Worm (Caenorhabditis elegans) whole organism, late embryonic: ENCODE data around the gene apc-2.

ENCODE experiments used
- C38D4.7 ChIP-seq: fragments of 200-800 bp; sonication (Bioruptor generic); optimal IDR thresholded peaks from 2 replicates; lab custom pipeline; 2018; ENCODE audit warnings: mild to moderate bottlenecking, missing genetic modification characterization, moderate library complexity, missing compliant biosample characterization
- ahr-1 ChIP-seq: sonication (generic microtip); optimal IDR thresholded peaks from 2 replicates; lab custom pipeline; 2016; ENCODE audit warnings: missing genetic modification characterization, missing compliant biosample characterization
- ceh-18 ChIP-seq: sonication (generic microtip); optimal IDR thresholded peaks from 2 replicates; lab custom pipeline; 2016; ENCODE audit warnings: missing genetic modification characterization, missing compliant biosample characterization
- ceh-19 ChIP-seq: fragments of 200-800 bp; sonication (Bioruptor generic); optimal IDR thresholded peaks from 2 replicates; lab custom pipeline; 2018; ENCODE audit warnings: mild to moderate bottlenecking, missing genetic modification characterization, missing compliant biosample characterization
- ceh-2 ChIP-seq: sonication (generic microtip); optimal IDR thresholded peaks from 2 replicates; lab custom pipeline; 2016; ENCODE audit warnings: missing genotype, missing genetic modification characterization, missing compliant biosample characterization
- ceh-22 ChIP-seq: sonication (generic microtip); optimal IDR thresholded peaks from 2 replicates; lab custom pipeline; 2017; ENCODE audit warnings: missing biosample characterization, missing genetic modification characterization
- ceh-30 ChIP-seq: fragments of 150-350 bp; optimal IDR thresholded peaks from 2 replicates; lab custom pipeline; 2014; ENCODE audit warnings: missing biosample characterization, missing genetic modification characterization
- ceh-31 ChIP-seq: sonication (generic microtip); optimal IDR thresholded peaks from 2 replicates; lab custom pipeline; 2016; ENCODE audit warnings: missing genetic modification characterization, missing compliant biosample characterization
- ceh-34 ChIP-seq: sonication (generic microtip); optimal IDR thresholded peaks from 2 replicates; lab custom pipeline; 2016; ENCODE audit warnings: mild to moderate bottlenecking, missing genetic modification characterization, missing compliant biosample characterization
- ceh-48 ChIP-seq: sonication (generic microtip); optimal IDR thresholded peaks from 2 replicates; lab custom pipeline; 2016; ENCODE audit warnings: missing genetic modification characterization, inconsistent platforms, missing compliant biosample characterization
- ceh-6 ChIP-seq: fragments of 200-800 bp; sonication (Bioruptor generic); optimal IDR thresholded peaks from 2 replicates; lab custom pipeline; 2018; ENCODE audit warnings: mild to moderate bottlenecking, missing genetic modification characterization, missing compliant biosample characterization
- ceh-9 ChIP-seq: sonication (generic microtip); optimal IDR thresholded peaks from 2 replicates; lab custom pipeline; 2016; ENCODE audit warnings: mild to moderate bottlenecking, missing genetic modification characterization, inconsistent platforms, missing compliant biosample characterization
- elt-2 ChIP-seq: sonication (generic microtip); optimal IDR thresholded peaks from 2 replicates; lab custom pipeline; 2016; ENCODE audit warnings: missing genetic modification reagents, missing genetic modification characterization, missing compliant biosample characterization
- fax-1 ChIP-seq: sonication (generic microtip); optimal IDR thresholded peaks from 2 replicates; lab custom pipeline; 2016; ENCODE audit warnings: missing genotype, missing genetic modification characterization, missing compliant biosample characterization
- fkh-10 ChIP-seq: fragments of 150-350 bp; optimal IDR thresholded peaks from 2 replicates; lab custom pipeline; 2014; ENCODE audit warnings: missing biosample characterization, missing genetic modification reagents, missing genetic modification characterization
- fkh-6 ChIP-seq: sonication (generic microtip); optimal IDR thresholded peaks from 2 replicates; lab custom pipeline; 2016; ENCODE audit warnings: missing genetic modification characterization, missing compliant biosample characterization
- hlh-15 ChIP-seq: sonication (generic microtip); optimal IDR thresholded peaks from 2 replicates; lab custom pipeline; 2016; ENCODE audit warnings: missing genetic modification characterization, missing compliant biosample characterization
- hlh-30 ChIP-seq: sonication (generic microtip); optimal IDR thresholded peaks from 2 replicates; lab custom pipeline; 2017; ENCODE audit warnings: antibody characterized with exemption, missing genetic modification characterization, missing compliant biosample characterization; ENCODE audit not compliant: insufficient read depth
- lin-11 ChIP-seq: fragments of 200-800 bp; sonication (Bioruptor generic); optimal IDR thresholded peaks from 2 replicates; lab custom pipeline; 2018; ENCODE audit warnings: mild to moderate bottlenecking, missing genetic modification characterization, missing compliant biosample characterization
- madf-2 ChIP-seq: sonication (generic microtip); optimal IDR thresholded peaks from 2 replicates; lab custom pipeline; 2017; ENCODE audit warnings: missing genetic modification characterization, missing compliant biosample characterization
- nfya-1 ChIP-seq: sonication (generic microtip); optimal IDR thresholded peaks from 2 replicates; lab custom pipeline; 2017; ENCODE audit warnings: missing genetic modification characterization, mild to moderate bottlenecking, missing compliant biosample characterization, antibody characterized with exemption, moderate library complexity
- nhr-232 ChIP-seq: sonication (generic microtip); optimal IDR thresholded peaks from 2 replicates; lab custom pipeline; 2016; ENCODE audit warnings: missing genetic modification characterization, missing compliant biosample characterization
- odd-2 ChIP-seq: sonication (generic microtip); optimal IDR thresholded peaks from 2 replicates; lab custom pipeline; 2017; ENCODE audit warnings: antibody characterized with exemption, mild to moderate bottlenecking, missing genetic modification characterization, missing compliant biosample characterization
- pag-3 ChIP-seq: sonication (generic microtip); optimal IDR thresholded peaks from 2 replicates; lab custom pipeline; 2016; ENCODE audit warnings: missing compliant biosample characterization, missing genetic modification characterization, borderline replicate concordance
- pat-9 ChIP-seq: fragments of 200-800 bp; sonication (Bioruptor generic); optimal IDR thresholded peaks from 2 replicates; lab custom pipeline; 2018; ENCODE audit warnings: mild to moderate bottlenecking, missing genetic modification characterization, moderate library complexity, missing compliant biosample characterization
- pax-1 ChIP-seq: fragments of 150-350 bp; optimal IDR thresholded peaks from 2 replicates; lab custom pipeline; 2014; ENCODE audit warnings: missing biosample characterization, missing genetic modification characterization
- pha-2 ChIP-seq: sonication (generic microtip); optimal IDR thresholded peaks from 2 replicates; lab custom pipeline; 2017; ENCODE audit warnings: mild to moderate bottlenecking, missing genetic modification characterization, missing compliant biosample characterization
- pqm-1 ChIP-seq: sonication (generic microtip); optimal IDR thresholded peaks from 2 replicates; lab custom pipeline; 2016; ENCODE audit warnings: missing genetic modification characterization, missing compliant biosample characterization
- pros-1 ChIP-seq: fragments of 150-350 bp; optimal IDR thresholded peaks from 2 replicates; lab custom pipeline; 2014; ENCODE audit warnings: missing biosample characterization, missing genetic modification reagents, missing genetic modification characterization
- sdc-2 ChIP-seq: sonication (generic microtip); optimal IDR thresholded peaks from 2 replicates; lab custom pipeline; 2016; ENCODE audit warnings: missing genotype, missing genetic modification characterization, missing compliant biosample characterization
- sox-2 ChIP-seq: fragments of 200-800 bp; sonication (Bioruptor generic); IDR thresholded peaks from 2 replicates; pipeline ENCODE4 v1.3.6; 2022; ENCODE audit warnings: missing genetic modification reagents, missing genetic modification characterization, missing compliant biosample characterization
- sox-4 ChIP-seq: sonication (generic microtip); optimal IDR thresholded peaks from 2 replicates; lab custom pipeline; 2017; ENCODE audit warnings: mild to moderate bottlenecking, missing genetic modification characterization, inconsistent platforms, missing compliant biosample characterization
- tbx-2 ChIP-seq: sonication (generic microtip); optimal IDR thresholded peaks from 2 replicates; lab custom pipeline; 2016; ENCODE audit warnings: missing genetic modification characterization, missing compliant biosample characterization
- tbx-7 ChIP-seq: sonication (generic microtip); optimal IDR thresholded peaks from 2 replicates; lab custom pipeline; 2016; ENCODE audit warnings: missing genotype, missing genetic modification characterization, missing compliant biosample characterization
- unc-3 ChIP-seq, 2 experiments: fragments of 200-800 bp in 1 of 2; sonication (Bioruptor generic) in 1 of 2; sonication (generic microtip) in 1 of 2; conservative IDR thresholded peaks in 1 of 2; optimal IDR thresholded peaks in 1 of 2; 2 replicates each; pipeline versions ENCODE4 v1.3.6 to Lab custom; 2016 to 2022; ENCODE audit warnings: missing compliant biosample characterization in 2 of 2, missing genetic modification characterization in 2 of 2, missing genetic modification reagents in 1 of 2
- unc-42 ChIP-seq: sonication (generic microtip); optimal IDR thresholded peaks from 2 replicates; lab custom pipeline; 2016; ENCODE audit warnings: missing genotype, missing genetic modification characterization, missing compliant biosample characterization
- unc-55 ChIP-seq: sonication (generic microtip); optimal IDR thresholded peaks from 2 replicates; lab custom pipeline; 2017; ENCODE audit warnings: missing biosample characterization, missing genetic modification reagents, missing genetic modification characterization
- ztf-16 ChIP-seq: sonication (generic microtip); optimal IDR thresholded peaks from 2 replicates; lab custom pipeline; 2017; ENCODE audit warnings: missing genetic modification characterization, missing compliant biosample characterization

apc-2 gene

DNA sequence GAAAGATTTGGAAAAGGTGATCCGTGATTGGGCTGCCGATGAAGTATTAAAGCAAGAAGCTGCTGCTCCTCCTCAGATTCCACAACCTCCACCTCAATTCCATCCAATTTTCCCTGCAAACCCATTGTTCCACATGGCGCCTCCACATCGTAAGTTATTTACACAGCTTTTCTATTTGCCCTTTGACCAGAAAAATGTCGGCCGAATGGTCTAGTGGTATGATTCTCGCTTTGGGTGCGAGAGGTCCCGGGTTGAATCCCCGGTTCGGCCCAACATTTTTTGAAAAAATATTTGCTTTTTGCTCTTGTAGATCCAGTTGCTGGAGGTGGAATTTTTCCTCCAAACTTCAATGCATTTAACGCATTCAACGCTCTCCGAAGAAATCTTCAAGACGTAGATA lies 11.2 kb upstream of the apc-2 start:
- TF ChIP-seq ceh-6 (GFP tag; lab: Kevin White, UChicago) (peak; percentile 32), ztf-16 (tag; lab: Kevin White, UChicago) (no peak), pros-1 (tag; lab: Kevin White, UChicago) (peak; percentile 72)

DNA sequence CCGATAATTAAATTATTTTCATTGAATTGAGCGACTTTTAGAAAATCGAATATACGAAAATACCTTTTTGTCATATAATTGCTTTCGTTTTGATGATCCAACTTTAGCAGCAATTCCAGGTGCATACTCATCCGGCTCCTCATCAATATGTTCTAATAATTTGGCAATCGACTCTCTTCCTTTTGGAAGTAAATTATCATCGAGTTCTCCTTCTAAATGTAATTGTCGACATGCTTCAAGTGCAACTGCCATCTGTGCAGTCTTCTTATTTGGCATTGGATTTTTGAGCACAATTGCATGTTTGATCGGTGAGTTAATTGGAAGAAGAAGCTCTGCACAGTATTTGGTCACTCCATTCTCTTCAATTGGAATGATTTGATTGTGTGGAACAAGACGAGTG lies 3.2 kb upstream of the apc-2 start:
- TF ChIP-seq ceh-31 = no peak
- no peak for TF ChIP-seq unc-3 (GFP tag; conservative IDR thresholded peaks at IDR 0.05; lab: Robert Waterston, UW)
- no peak for TF ChIP-seq unc-3 (tag; optimal IDR thresholded peaks at IDR 0.05; lab: Kevin White, UChicago)
- TF ChIP-seq ceh-48 (tag; lab: Kevin White, UChicago) = no peak
- no peak for TF ChIP-seq tbx-7 (tag; lab: Kevin White, UChicago)
- TF ChIP-seq pros-1 (tag; lab: Kevin White, UChicago) = no peak
- TF ChIP-seq fax-1 (tag; lab: Kevin White, UChicago) = no peak
- TF ChIP-seq hlh-15 (tag; lab: Kevin White, UChicago) = no peak
- TF ChIP-seq sox-2 (GFP tag; lab: Robert Waterston, UW) = no peak
- no peak for TF ChIP-seq ceh-22 (tag; lab: Kevin White, UChicago)
- TF ChIP-seq elt-2 (tag; lab: Kevin White, UChicago) = no peak
- no peak for TF ChIP-seq ceh-18 (tag; lab: Kevin White, UChicago)
- no peak for TF ChIP-seq ceh-9 (tag; lab: Kevin White, UChicago)
- TF ChIP-seq hlh-30 (tag; lab: Kevin White, UChicago) = no peak
- no peak for TF ChIP-seq lin-11
- no peak for TF ChIP-seq odd-2 (tag; lab: Kevin White, UChicago)
- TF ChIP-seq pat-9 = no peak
- TF ChIP-seq pha-2 (tag; lab: Kevin White, UChicago) = no peak

DNA sequence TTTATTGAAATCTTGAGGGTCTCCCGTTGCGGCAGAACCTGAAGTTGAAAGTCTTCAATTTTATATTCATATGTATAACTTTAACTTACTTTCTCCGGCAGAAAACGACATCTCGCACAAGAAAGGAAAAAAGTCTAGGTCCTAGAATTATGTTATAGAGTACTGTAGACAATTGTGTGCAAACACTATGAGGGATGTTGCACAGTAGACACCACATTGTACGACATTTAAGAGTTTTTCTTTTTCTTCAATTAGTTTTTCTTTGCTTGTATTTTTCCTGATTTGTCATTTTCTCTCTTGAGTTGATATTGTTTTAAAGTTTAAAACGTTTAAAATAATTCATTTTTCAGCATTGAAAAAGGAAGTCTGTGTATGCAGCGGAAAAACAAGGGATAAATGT lies 4.9 kb downstream of the apc-2 start, which contains the start of the genes K06H7.7 and grp-1:
K06H7.7 (minus strand) TSS at position 121 of the 400 bp plus-strand sequence.
grp-1 (plus strand) TSS at position 351 of the 400 bp plus-strand sequence.
- TF ChIP-seq ceh-31 (no peak), nfya-1 (tag; lab: Kevin White, UChicago) (peak; percentile 37), ceh-48 (tag; lab: Kevin White, UChicago) (no peak), fkh-10 (GFP tag; lab: Kevin White, UChicago) (no peak), ztf-16 (tag; lab: Kevin White, UChicago) (no peak), madf-2 (tag; lab: Kevin White, UChicago) (no peak), ceh-18 (tag; lab: Kevin White, UChicago) (no peak), fkh-6 (no peak), pag-3 (no peak), pros-1 (tag; lab: Kevin White, UChicago) (peak; percentile 98), unc-42 (tag; lab: Kevin White, UChicago) (peak; percentile 24), ceh-6 (GFP tag; lab: Kevin White, UChicago) (no peak), nhr-232 (tag; lab: Kevin White, UChicago) (no peak), pqm-1 (tag; lab: Kevin White, UChicago) (no peak), ceh-34 (tag; lab: Kevin White, UChicago) (no peak), pax-1 (tag; lab: Kevin White, UChicago) (no peak), C38D4.7 (GFP tag; lab: Kevin White, UChicago) (no peak), unc-55 (GFP tag; lab: Kevin White, UChicago) (peak; percentile 12), tbx-2 (tag; lab: Kevin White, UChicago) (no peak), sox-4 (no peak), ceh-19 (GFP tag; lab: Kevin White, UChicago) (no peak), ceh-30 (tag; lab: Kevin White, UChicago) (peak; percentile 25)
- TF ChIP-seq, all 69 proteins: peak for 5

DNA sequence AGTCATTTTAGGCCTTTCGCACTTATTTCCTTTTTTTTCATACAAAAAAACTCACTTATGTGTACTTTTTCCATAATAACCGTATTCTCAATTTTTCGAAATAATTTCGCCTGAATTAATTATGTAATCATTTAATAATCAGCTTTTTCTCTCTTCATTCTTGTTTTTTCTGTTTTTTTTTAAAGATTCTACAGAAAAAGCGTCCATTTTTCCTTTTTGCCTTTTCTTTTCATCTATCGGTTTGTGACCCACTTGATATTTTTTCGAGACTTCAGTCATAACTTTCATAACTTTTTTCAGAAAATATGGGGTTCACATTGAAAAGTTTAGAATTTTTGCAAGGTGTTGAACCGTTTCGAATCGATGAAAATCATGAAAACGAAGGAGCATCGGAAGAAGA lies 7.8 kb downstream of the apc-2 start, which contains the start of gene vms-1:
vms-1 (plus strand) TSS at position 301 of the 400 bp plus-strand sequence.
- TF ChIP-seq elt-2 (tag; lab: Kevin White, UChicago) (no peak), sdc-2 (tag; lab: Kevin White, UChicago) (no peak), ahr-1 (tag; lab: Kevin White, UChicago) (no peak), ceh-2 (tag; lab: Kevin White, UChicago) (no peak), sox-4 (no peak)
